Fruit fly (Drosophila melanogaster) whole organism, embryonic: ENCODE data around the gene CG34001.

ENCODE experiments used
- Aef1 ChIP-seq: fragments of 200-800 bp; sonication (Bioruptor generic); IDR thresholded peaks from 3 replicates; pipeline ENCODE4 v1.3.6; 2022; ENCODE audit warnings: missing biosample characterization, missing genetic modification characterization
- C15 ChIP-seq: fragments of 200-800 bp; sonication (Bioruptor generic); IDR thresholded peaks from 3 replicates; pipeline ENCODE4 v1.3.6; 2022; ENCODE audit warnings: missing biosample characterization, missing genetic modification characterization
- CG12071 ChIP-seq: fragments of 200-800 bp; sonication (Bioruptor generic); optimal IDR thresholded peaks from 3 replicates; lab custom pipeline; 2018; ENCODE audit warnings: missing biosample characterization, mild to moderate bottlenecking, missing genetic modification characterization
- CG12769 ChIP-seq: fragments of 200-800 bp; sonication (Bioruptor generic); optimal IDR thresholded peaks from 2 replicates; lab custom pipeline; 2019; ENCODE audit warnings: missing biosample characterization, mild to moderate bottlenecking, missing genetic modification characterization, moderate library complexity
- CG13287 ChIP-seq: fragments of 200-800 bp; sonication (Bioruptor generic); IDR thresholded peaks from 2 replicates; pipeline ENCODE4 v1.3.6; 2022; ENCODE audit warnings: missing biosample characterization, missing genetic modification characterization; ENCODE audit not compliant: partially characterized antibody
- CG13424 ChIP-seq: fragments of 200-800 bp; sonication (Bioruptor generic); optimal IDR thresholded peaks from 2 replicates; lab custom pipeline; 2019; ENCODE audit warnings: missing biosample characterization, mild to moderate bottlenecking, missing genetic modification characterization, moderate library complexity
- CG14014 ChIP-seq: fragments of 200-800 bp; sonication (Bioruptor generic); IDR thresholded peaks from 2 replicates; pipeline ENCODE4 v1.3.6; 2022; ENCODE audit warnings: missing biosample characterization, missing genetic modification characterization
- CG17385 ChIP-seq: fragments of 200-800 bp; sonication (Bioruptor generic); optimal IDR thresholded peaks from 3 replicates; lab custom pipeline; 2018; ENCODE audit warnings: missing biosample characterization, mild to moderate bottlenecking, missing genetic modification characterization
- CG17612 ChIP-seq: fragments of 200-800 bp; sonication (Bioruptor generic); IDR thresholded peaks from 2 replicates; pipeline ENCODE4 v1.3.6; 2022; ENCODE audit warnings: missing biosample characterization, missing genetic modification characterization
- CG18764 ChIP-seq: fragments of 200-800 bp; sonication (Bioruptor generic); optimal IDR thresholded peaks from 3 replicates; lab custom pipeline; 2016; ENCODE audit warnings: missing biosample characterization, missing genetic modification characterization
- CG2116 ChIP-seq: fragments of 200-800 bp; sonication (Bioruptor generic); optimal IDR thresholded peaks from 3 replicates; lab custom pipeline; 2018; ENCODE audit warnings: missing biosample characterization, mild to moderate bottlenecking, missing genetic modification characterization
- CG2129 ChIP-seq: fragments of 200-800 bp; sonication (Bioruptor generic); IDR thresholded peaks from 2 replicates; pipeline ENCODE4 v1.3.6; 2022; ENCODE audit warnings: missing biosample characterization, missing genetic modification characterization; ENCODE audit not compliant: partially characterized antibody
- CG3281 ChIP-seq: fragments of 200-800 bp; sonication (Bioruptor generic); optimal IDR thresholded peaks from 3 replicates; lab custom pipeline; 2017; ENCODE audit warnings: missing biosample characterization, mild to moderate bottlenecking, missing genetic modification characterization
- CG6272 ChIP-seq: fragments of 200-800 bp; sonication (Bioruptor generic); IDR thresholded peaks from 2 replicates; pipeline ENCODE4 v1.3.6; 2022; ENCODE audit warnings: missing biosample characterization, missing genetic modification characterization
- CG6791 ChIP-seq: fragments of 200-800 bp; sonication (Bioruptor generic); IDR thresholded peaks from 3 replicates; pipeline ENCODE4 v1.3.6; 2022; ENCODE audit warnings: missing biosample characterization, missing genetic modification characterization; ENCODE audit not compliant: partially characterized antibody
- CG7963 ChIP-seq: fragments of 200-800 bp; sonication (Bioruptor generic); IDR thresholded peaks from 3 replicates; pipeline ENCODE4 v1.3.6; 2022; ENCODE audit warnings: missing biosample characterization, missing genetic modification characterization; ENCODE audit not compliant: partially characterized antibody
- CkIIα-i1 ChIP-seq: fragments of 200-800 bp; sonication (Bioruptor generic); IDR thresholded peaks from 2 replicates; pipeline ENCODE4 v1.3.6; 2022; ENCODE audit warnings: missing biosample characterization, missing genetic modification characterization
- HLH3B ChIP-seq: fragments of 200-800 bp; sonication (Bioruptor generic); IDR thresholded peaks from 2 replicates; pipeline ENCODE4 v1.3.6; 2022; ENCODE audit warnings: missing biosample characterization, missing genetic modification characterization
- HLH4C ChIP-seq: fragments of 200-800 bp; sonication (Bioruptor generic); IDR thresholded peaks from 3 replicates; pipeline ENCODE4 v1.3.6; 2022; ENCODE audit warnings: missing biosample characterization, missing genetic modification characterization; ENCODE audit not compliant: partially characterized antibody
- HLHmδ ChIP-seq: fragments of 200-800 bp; sonication (Bioruptor generic); optimal IDR thresholded peaks from 2 replicates; lab custom pipeline; 2018; ENCODE audit warnings: missing biosample characterization, mild to moderate bottlenecking, missing genetic modification characterization, moderate library complexity
- MBD-R2 ChIP-seq: fragments of 200-800 bp; sonication (Bioruptor generic); IDR thresholded peaks from 2 replicates; pipeline ENCODE4 v1.3.6; 2022; ENCODE audit warnings: missing biosample characterization, missing genetic modification characterization
- Myb ChIP-seq: fragments of 200-800 bp; sonication (Bioruptor generic); optimal IDR thresholded peaks from 2 replicates; lab custom pipeline; 2016; ENCODE audit warnings: missing biosample characterization, missing genetic modification characterization
- PHDP ChIP-seq: fragments of 200-800 bp; sonication (Bioruptor generic); optimal IDR thresholded peaks from 3 replicates; lab custom pipeline; 2018; ENCODE audit warnings: missing biosample characterization, mild to moderate bottlenecking, missing genetic modification characterization, moderate library complexity
- Xbp1 ChIP-seq: fragments of 200-800 bp; sonication (Bioruptor generic); optimal IDR thresholded peaks from 3 replicates; lab custom pipeline; 2016; ENCODE audit warnings: missing biosample characterization, mild to moderate bottlenecking, missing genetic modification characterization
- ab ChIP-seq: fragments of 200-800 bp; sonication (Bioruptor generic); optimal IDR thresholded peaks from 2 replicates; lab custom pipeline; 2016; ENCODE audit warnings: missing biosample characterization, missing genetic modification characterization
- ash1 ChIP-seq: fragments of 200-800 bp; sonication (Bioruptor generic); optimal IDR thresholded peaks from 2 replicates; lab custom pipeline; 2018; ENCODE audit warnings: missing biosample characterization, mild to moderate bottlenecking, missing genetic modification characterization
- ato ChIP-seq: fragments of 200-800 bp; sonication (Bioruptor generic); IDR thresholded peaks from 2 replicates; pipeline ENCODE4 v1.3.6; 2022; ENCODE audit warnings: missing biosample characterization, missing genetic modification characterization; ENCODE audit not compliant: partially characterized antibody
- bowl ChIP-seq: fragments of 200-800 bp; sonication (Bioruptor generic); IDR thresholded peaks from 2 replicates; pipeline ENCODE4 v1.3.6; 2022; ENCODE audit warnings: missing biosample characterization, missing genetic modification characterization
- cg ChIP-seq: fragments of 200-800 bp; sonication (Bioruptor generic); optimal IDR thresholded peaks from 3 replicates; lab custom pipeline; 2019; ENCODE audit warnings: missing biosample characterization, mild to moderate bottlenecking, missing genetic modification characterization, moderate library complexity
- dan ChIP-seq: fragments of 200-800 bp; sonication (Bioruptor generic); IDR thresholded peaks from 2 replicates; pipeline ENCODE4 v1.3.6; 2022; ENCODE audit warnings: missing biosample characterization, missing genetic modification characterization
- dati ChIP-seq: fragments of 200-800 bp; sonication (Bioruptor generic); IDR thresholded peaks from 2 replicates; pipeline ENCODE4 v1.3.6; 2022; ENCODE audit warnings: missing biosample characterization, missing genetic modification characterization
- eve ChIP-seq, 2 experiments: fragments of >200 bp; optimal IDR thresholded peaks; 2 replicates each; lab custom pipeline; 2017; ENCODE audit warnings: missing biosample characterization in 2 of 2, missing genetic modification characterization in 2 of 2
- lbe ChIP-seq: fragments of 200-800 bp; sonication (Bioruptor generic); optimal IDR thresholded peaks from 2 replicates; lab custom pipeline; 2016; ENCODE audit warnings: missing biosample characterization, mild to moderate bottlenecking, missing genetic modification characterization
- lmd ChIP-seq: fragments of 200-800 bp; sonication (Bioruptor generic); IDR thresholded peaks from 2 replicates; pipeline ENCODE4 v1.3.6; 2022; ENCODE audit warnings: missing biosample characterization, missing genetic modification characterization
- oc ChIP-seq: fragments of 200-800 bp; sonication (Bioruptor generic); optimal IDR thresholded peaks from 2 replicates; lab custom pipeline; 2018; ENCODE audit warnings: missing biosample characterization, mild to moderate bottlenecking, missing genetic modification characterization, moderate library complexity
- phol ChIP-seq: fragments of 200-800 bp; sonication (Bioruptor generic); optimal IDR thresholded peaks from 3 replicates; lab custom pipeline; 2018; ENCODE audit warnings: missing biosample characterization, mild to moderate bottlenecking, missing genetic modification characterization, moderate library complexity
- pros ChIP-seq: fragments of 200-800 bp; sonication (Bioruptor generic); optimal IDR thresholded peaks from 3 replicates; lab custom pipeline; 2019; ENCODE audit warnings: missing biosample characterization, mild to moderate bottlenecking, missing genetic modification characterization, moderate library complexity
- row ChIP-seq: fragments of 200-800 bp; sonication (Bioruptor generic); IDR thresholded peaks from 3 replicates; pipeline ENCODE4 v1.3.6; 2022; ENCODE audit warnings: missing biosample characterization, missing genetic modification characterization
- salm ChIP-seq: fragments of 200-800 bp; sonication (Bioruptor generic); optimal IDR thresholded peaks from 2 replicates; lab custom pipeline; 2018; ENCODE audit warnings: missing biosample characterization, mild to moderate bottlenecking, missing genetic modification characterization
- schlank ChIP-seq: fragments of 200-800 bp; sonication (Bioruptor generic); optimal IDR thresholded peaks from 2 replicates; lab custom pipeline; 2018; ENCODE audit warnings: missing biosample characterization, mild to moderate bottlenecking, missing genetic modification characterization
- scrt ChIP-seq: fragments of 200-800 bp; sonication (Bioruptor generic); optimal IDR thresholded peaks from 2 replicates; lab custom pipeline; 2018; ENCODE audit warnings: missing biosample characterization, mild to moderate bottlenecking, missing genetic modification characterization, moderate library complexity
- sens-2 ChIP-seq: fragments of 200-800 bp; sonication (Bioruptor generic); IDR thresholded peaks from 2 replicates; pipeline ENCODE4 v1.3.6; 2022; ENCODE audit warnings: missing biosample characterization, missing genetic modification characterization
- sqz ChIP-seq: fragments of 200-800 bp; sonication (Bioruptor generic); optimal IDR thresholded peaks from 3 replicates; lab custom pipeline; 2018; ENCODE audit warnings: missing biosample characterization, mild to moderate bottlenecking, missing genetic modification characterization
- sug ChIP-seq: fragments of 200-800 bp; optimal IDR thresholded peaks from 2 replicates; lab custom pipeline; 2019; ENCODE audit warnings: missing biosample characterization, mild to moderate bottlenecking, missing genetic modification characterization, moderate library complexity
- trem ChIP-seq: fragments of 200-800 bp; optimal IDR thresholded peaks from 3 replicates; lab custom pipeline; 2019; ENCODE audit warnings: missing biosample characterization, mild to moderate bottlenecking, missing genetic modification characterization, moderate library complexity
- vnd ChIP-seq: fragments of 200-800 bp; sonication (Bioruptor generic); IDR thresholded peaks from 3 replicates; pipeline ENCODE4 v1.3.6; 2022; ENCODE audit warnings: missing biosample characterization, missing genetic modification characterization; ENCODE audit not compliant: partially characterized antibody
- wek ChIP-seq: fragments of 200-800 bp; sonication (Bioruptor generic); optimal IDR thresholded peaks from 3 replicates; lab custom pipeline; 2018; ENCODE audit warnings: missing biosample characterization, mild to moderate bottlenecking, missing genetic modification characterization, moderate library complexity
- zen ChIP-seq: fragments of 200-800 bp; sonication (Bioruptor generic); optimal IDR thresholded peaks from 3 replicates; lab custom pipeline; 2018; ENCODE audit warnings: missing biosample characterization, mild to moderate bottlenecking, missing genetic modification characterization, moderate library complexity

CG34001 gene

dm6 chr3L:10660744-10661589, 30.1 kb downstream of the CG34001 start, which contains the start of the genes CG32066 and CG8003 (continued):
- no peak for TF ChIP-seq schlank (tag; lab: Kevin White, UChicago)
- TF ChIP-seq wek (GFP tag; lab: Kevin White, UChicago): peak; percentile 1
- peak; percentile 61 for TF ChIP-seq MBD-R2
- TF ChIP-seq PHDP (tag; lab: Kevin White, UChicago): peak; percentile 12
- peak; percentile 47 for TF ChIP-seq CG12071 (GFP tag; lab: Kevin White, UChicago)
- TF ChIP-seq CG6272: no peak; the same call in 1 of the 2 replicates
- no peak for TF ChIP-seq dan (GFP tag; lab: Robert Waterston, UW)
- TF ChIP-seq eve (GFP tag; optimal IDR thresholded peaks at IDR 0.05; lab: Kevin White, UChicago): peak in 1 of 2 experiments; percentile 70
- TF ChIP-seq HLH3B (GFP tag; lab: Robert Waterston, UW): 0 out of 2 replicates have a peak, but pooled peaks have one; percentile 15
- TF ChIP-seq CG17612 (GFP tag; lab: Robert Waterston, UW): no peak
- TF ChIP-seq CG2116 (GFP tag; lab: Kevin White, UChicago): peak; percentile 4
- 0 out of 3 replicates have a peak, but pooled peaks have one; percentile 8 for TF ChIP-seq C15 (GFP tag; lab: Robert Waterston, UW)
- TF ChIP-seq bowl (GFP tag; lab: Robert Waterston, UW): peak; percentile 47; the same call in 1 of the 2 replicates
- TF ChIP-seq CG12769 (tag; lab: Kevin White, UChicago): peak; percentile 8
- TF ChIP-seq row (GFP tag; lab: Robert Waterston, UW): peak; percentile 82
- TF ChIP-seq CG6791 (GFP tag; lab: Robert Waterston, UW): no peak; the same call in 2 of the 3 replicates
- TF ChIP-seq trem (tag; lab: Kevin White, UChicago): peak; percentile 50
- TF ChIP-seq scrt (GFP tag; lab: Kevin White, UChicago): peak; percentile 26
- TF ChIP-seq HLHmδ: peak; percentile 76
- TF ChIP-seq salm: peak; percentile 28
- peak; percentile 90 for TF ChIP-seq CG13287 (GFP tag; lab: Robert Waterston, UW)
- TF ChIP-seq CG2129 (GFP tag; lab: Robert Waterston, UW): peak; percentile 81
- TF ChIP-seq HLH4C (GFP tag; lab: Robert Waterston, UW): peak; percentile 67; the same call in 2 of the 3 replicates
- peak; percentile 34 for TF ChIP-seq cg (GFP tag; lab: Kevin White, UChicago)
- TF ChIP-seq sqz: peak; percentile 85
- no peak for TF ChIP-seq Myb
- TF ChIP-seq Aef1 (GFP tag; lab: Robert Waterston, UW): peak; percentile 65
- no peak; the same call in 1 of the 2 replicates for TF ChIP-seq lmd (GFP tag; lab: Robert Waterston, UW)
- TF ChIP-seq sens-2: no peak
- TF ChIP-seq ato (GFP tag; lab: Robert Waterston, UW): peak; percentile 80
- TF ChIP-seq dati (GFP tag; lab: Robert Waterston, UW): no peak
- TF ChIP-seq CkIIα-i1: no peak
- TF ChIP-seq CG7963 (GFP tag; lab: Robert Waterston, UW): peak; percentile 85
- peak; percentile 50 for TF ChIP-seq CG13424 (tag; lab: Kevin White, UChicago)
- TF ChIP-seq pros (GFP tag; lab: Kevin White, UChicago): no peak
- no peak for TF ChIP-seq zen (tag; lab: Kevin White, UChicago)
- TF ChIP-seq ab (GFP tag; lab: Kevin White, UChicago): no peak
- peak; percentile 91 for TF ChIP-seq vnd (GFP tag; lab: Robert Waterston, UW)
- no peak for TF ChIP-seq ash1 (GFP tag; lab: Kevin White, UChicago)
- peak; percentile 24 for TF ChIP-seq CG17385
- TF ChIP-seq CG3281: peak; percentile 43
- no peak for TF ChIP-seq CG18764
- peak; percentile 41 for TF ChIP-seq sug
- peak; percentile 16 for TF ChIP-seq lbe (GFP tag; lab: Kevin White, UChicago)
- peak; percentile 29 for TF ChIP-seq Xbp1 (GFP tag; lab: Kevin White, UChicago)
- TF ChIP-seq phol (tag; lab: Kevin White, UChicago): peak; percentile 25
- peak; percentile 56 for TF ChIP-seq oc
- TF ChIP-seq CG14014 (GFP tag; lab: Robert Waterston, UW): peak; percentile 41; the same call in 1 of the 2 replicates
